Fruit fly (Drosophila melanogaster): ENCODE data around the gene CG34325.
A peak's percentile ranks its signal among the peaks of the same experiment; 100 is the strongest.

- TF ChIP-seq Pif1B (GFP tag; optimal IDR thresholded peaks at IDR 0.05) = no peak
- no peak for TF ChIP-seq Pif1A (GFP tag; optimal IDR thresholded peaks at IDR 0.05)
- peak; percentile 31; the same call in 1 of the 2 replicates for TF ChIP-seq CG12605 (GFP tag; IDR thresholded peaks at IDR 0.05)
- TF ChIP-seq CG8159 (tag; optimal IDR thresholded peaks at IDR 0.05) = peak; percentile 64
- TF ChIP-seq CG32121 (GFP tag; IDR thresholded peaks at IDR 0.05) = peak; percentile 67
Measured at dm6 chrX:16723203-16724173, 2.3 kb upstream of the CG34325 start.
